Worm (Caenorhabditis elegans): Measurements from ENCODE around the gene igdb-2.

DNA sequence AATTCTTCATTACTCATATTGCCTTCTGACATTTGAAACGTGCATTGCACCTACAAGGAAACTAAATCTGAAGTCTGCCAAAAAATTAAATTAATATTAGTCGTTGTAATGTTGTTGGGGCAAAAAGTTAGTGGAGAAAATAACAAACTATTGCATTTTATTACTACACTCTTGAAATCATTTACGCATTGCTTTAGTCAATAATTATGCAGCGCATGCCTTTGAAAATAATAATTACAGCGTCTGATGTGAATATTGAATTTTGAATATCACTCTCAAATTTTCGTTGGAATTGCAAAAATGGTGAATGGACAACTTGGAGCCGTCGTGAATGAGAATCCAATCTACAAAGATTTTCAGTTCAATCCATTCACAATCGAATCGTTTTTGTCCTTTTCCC, 29.8 kb downstream of the igdb-2 start, which contains the start of gene sru-19:
- TF ChIP-seq F39B2.1 (GFP tag; IDR thresholded peaks at IDR 0.05) = no peak
- no peak for TF ChIP-seq mes-4 (tag; optimal IDR thresholded peaks at IDR 0.05)
- no peak for TF ChIP-seq ama-1 (optimal IDR thresholded peaks at IDR 0.05)
- TF ChIP-seq ama-1 (GFP tag; optimal IDR thresholded peaks at IDR 0.05) = no peak
- no peak for TF ChIP-seq ets-4 (GFP tag; optimal IDR thresholded peaks at IDR 0.05)
- TF ChIP-seq dpl-1 (GFP tag; optimal IDR thresholded peaks at IDR 0.05) = no peak
- TF ChIP-seq rpc-1 (optimal IDR thresholded peaks at IDR 0.05) = no peak
- TF ChIP-seq rpc-1 (tag; optimal IDR thresholded peaks at IDR 0.05) = no peak
- no peak for TF ChIP-seq ztf-3 (GFP tag; optimal IDR thresholded peaks at IDR 0.05)
- TF ChIP-seq somi-1 (GFP tag; optimal IDR thresholded peaks at IDR 0.05) = no peak
- TF ChIP-seq ceh-40 (GFP tag; IDR thresholded peaks at IDR 0.05) = no peak
- no peak for TF ChIP-seq efl-1 (GFP tag; optimal IDR thresholded peaks at IDR 0.05)
- TF ChIP-seq zfh-2 (GFP tag; conservative IDR thresholded peaks at IDR 0.05) = no peak
- no peak for TF ChIP-seq F57C9.4 (tag; optimal IDR thresholded peaks at IDR 0.05)
- TF ChIP-seq unc-62 (GFP tag; optimal IDR thresholded peaks at IDR 0.05) = no peak
